Worm (Caenorhabditis elegans): Measurements from ENCODE around the gene CD4.11.
A peak's percentile ranks its signal among the peaks of the same experiment; 100 is the strongest.

Gene CD4.11

ce11 chrV:5548051-5548450 lies 36.9 kb upstream of the CD4.11 start, which contains the start of gene ugt-48:
ugt-48 (minus strand) TSS chrV:5548062.
- peak; percentile 21 for TF ChIP-seq pqm-1 (tag; optimal IDR thresholded peaks at IDR 0.05)
- TF ChIP-seq lin-15B (tag; optimal IDR thresholded peaks at IDR 0.05): no peak
- peak; percentile 33 for TF ChIP-seq elt-2 (tag; optimal IDR thresholded peaks at IDR 0.05)

- TF ChIP-seq fos-1 (tag; optimal IDR thresholded peaks at IDR 0.05) (no peak), nhr-12 (tag; optimal IDR thresholded peaks at IDR 0.05) (no peak), unc-62 (GFP tag; optimal IDR thresholded peaks at IDR 0.05) (no peak), ceh-82 (tag; optimal IDR thresholded peaks at IDR 0.05) (no peak), nhr-28 (tag; optimal IDR thresholded peaks at IDR 0.05) (no peak), snpc-4 (tag; optimal IDR thresholded peaks at IDR 0.05) (no peak), mdl-1 (tag; optimal IDR thresholded peaks at IDR 0.05) (no peak), nfya-1 (tag; optimal IDR thresholded peaks at IDR 0.05; ENCODE audit: insufficient read depth) (no peak), sea-2 (GFP tag; optimal IDR thresholded peaks at IDR 0.05) (no peak), nhr-11 (tag; optimal IDR thresholded peaks at IDR 0.05) (no peak), aly-2 (tag; optimal IDR thresholded peaks at IDR 0.05) (no peak), nhr-23 (tag; optimal IDR thresholded peaks at IDR 0.05) (no peak), pqm-1 (tag; optimal IDR thresholded peaks at IDR 0.05) (no peak)
Measured at ce11 chrV:5548497-5548896, 36.4 kb upstream of the CD4.11 start.

- TF ChIP-seq elt-2 (tag; optimal IDR thresholded peaks at IDR 0.05) (peak; percentile 24), unc-39 (tag; optimal IDR thresholded peaks at IDR 0.05) (no peak), nfya-1 (tag; optimal IDR thresholded peaks at IDR 0.05; ENCODE audit: insufficient read depth) (no peak)
Measured at ce11 chrV:5558590-5558989, 26.3 kb upstream of the CD4.11 start, which contains the start of gene glb-5. glb-5 (plus strand) TSS chrV:5558890.

ce11 chrV:5559882-5560281 lies 25.1 kb upstream of the CD4.11 start:
- TF ChIP-seq fkh-10 (GFP tag; optimal IDR thresholded peaks at IDR 0.05) (no peak), lin-39 (tag; optimal IDR thresholded peaks at IDR 0.05) (no peak), jun-1 (tag; optimal IDR thresholded peaks at IDR 0.05) (peak; percentile 4), egl-5 (tag; optimal IDR thresholded peaks at IDR 0.05) (no peak), mml-1 (tag; optimal IDR thresholded peaks at IDR 0.05) (no peak), nhr-67 (tag; optimal IDR thresholded peaks at IDR 0.05) (no peak), unc-62 (GFP tag; optimal IDR thresholded peaks at IDR 0.05) (no peak), pqm-1 (tag; optimal IDR thresholded peaks at IDR 0.05) (peak; percentile 94), pha-4 (tag; optimal IDR thresholded peaks at IDR 0.05) (peak; percentile 50), elt-2 (tag; optimal IDR thresholded peaks at IDR 0.05) (peak; percentile 95), unc-39 (tag; optimal IDR thresholded peaks at IDR 0.05) (no peak), skn-1 (tag; optimal IDR thresholded peaks at IDR 0.05) (no peak)

- TF ChIP-seq lin-39 (tag; optimal IDR thresholded peaks at IDR 0.05): no peak
- TF ChIP-seq skn-1 (tag; optimal IDR thresholded peaks at IDR 0.05): no peak
- TF ChIP-seq ama-1 (optimal IDR thresholded peaks at IDR 0.05): no peak
- no peak for TF ChIP-seq egl-5 (tag; optimal IDR thresholded peaks at IDR 0.05)
- TF ChIP-seq mdl-1 (tag; optimal IDR thresholded peaks at IDR 0.05): no peak
- no peak for TF ChIP-seq mml-1 (tag; optimal IDR thresholded peaks at IDR 0.05)
- TF ChIP-seq jun-1 (tag; optimal IDR thresholded peaks at IDR 0.05): no peak
Measured at ce11 chrV:5567119-5567518, 17.8 kb upstream of the CD4.11 start, which contains the start of gene C18C4.7. C18C4.7 (minus strand) TSS chrV:5567219.

ce11 chrV:5570433-5570832 lies 14.5 kb upstream of the CD4.11 start, which contains the start of gene glb-6:
glb-6 (minus strand) TSS chrV:5570533.
- TF ChIP-seq ceh-16 (tag; optimal IDR thresholded peaks at IDR 0.05) (no peak), ceh-9 (tag; optimal IDR thresholded peaks at IDR 0.05) (no peak), elt-2 (tag; optimal IDR thresholded peaks at IDR 0.05) (no peak), unc-39 (tag; optimal IDR thresholded peaks at IDR 0.05) (no peak), hmg-11 (tag; optimal IDR thresholded peaks at IDR 0.05) (no peak), nhr-11 (tag; optimal IDR thresholded peaks at IDR 0.05) (no peak), nhr-237 (tag; optimal IDR thresholded peaks at IDR 0.05) (no peak), nhr-25 (tag; optimal IDR thresholded peaks at IDR 0.05) (no peak), elt-1 (tag; optimal IDR thresholded peaks at IDR 0.05) (no peak)

ce11 chrV:5571691-5572090 lies 13.2 kb upstream of the CD4.11 start:
- no peak for TF ChIP-seq hmg-11 (tag; optimal IDR thresholded peaks at IDR 0.05)
- TF ChIP-seq ZK546.5 (tag; optimal IDR thresholded peaks at IDR 0.05): no peak
- TF ChIP-seq jun-1 (tag; optimal IDR thresholded peaks at IDR 0.05): no peak
- peak; percentile 53 for TF ChIP-seq fkh-10 (GFP tag; optimal IDR thresholded peaks at IDR 0.05)

All from whole organism, L3 larva.